Worm (Caenorhabditis elegans): ENCODE measurements around the gene C54D10.10.

ce11 chrV:12415656-12416055, 34.1 kb downstream of the C54D10.10 start, which contains the start of gene cdr-2:
- no peak for TF ChIP-seq unc-62 (GFP tag; optimal IDR thresholded peaks at IDR 0.05)
- TF ChIP-seq elt-3 (tag; optimal IDR thresholded peaks at IDR 0.05) = no peak
- TF ChIP-seq lsy-2 (tag; optimal IDR thresholded peaks at IDR 0.05) = no peak
- no peak for TF ChIP-seq snpc-4 (tag; optimal IDR thresholded peaks at IDR 0.05)
- no peak for TF ChIP-seq ztf-11 (tag; optimal IDR thresholded peaks at IDR 0.05)
- no peak for TF ChIP-seq ama-1 (optimal IDR thresholded peaks at IDR 0.05)
- no peak for TF ChIP-seq unc-55 (GFP tag; optimal IDR thresholded peaks at IDR 0.05)
- TF ChIP-seq nhr-12 (tag; optimal IDR thresholded peaks at IDR 0.05) = no peak
- TF ChIP-seq unc-39 (tag; optimal IDR thresholded peaks at IDR 0.05) = no peak
- no peak for TF ChIP-seq nhr-129 (tag; optimal IDR thresholded peaks at IDR 0.05)
